Fruit fly (Drosophila melanogaster) whole organism, prepupa: ENCODE data around the gene Eig71Ec.

Source experiments
- CG10631 ChIP-seq: fragments of 200-800 bp; sonication (Bioruptor generic); optimal IDR thresholded peaks from 2 replicates; lab custom pipeline; 2016; ENCODE audit warnings: missing biosample characterization, missing genetic modification characterization
- CG11762 ChIP-seq: fragments of 200-800 bp; sonication (Bioruptor generic); optimal IDR thresholded peaks from 3 replicates; lab custom pipeline; 2016; ENCODE audit warnings: missing biosample characterization, missing genetic modification characterization; ENCODE audit not compliant: insufficient read depth
- CG3032 ChIP-seq: fragments of 200-800 bp; optimal IDR thresholded peaks from 2 replicates; lab custom pipeline; 2019; ENCODE audit warnings: missing biosample characterization, mild to moderate bottlenecking, missing genetic modification characterization, moderate library complexity
- CG6792 ChIP-seq: fragments of 200-800 bp; sonication (Bioruptor generic); optimal IDR thresholded peaks from 3 replicates; lab custom pipeline; 2016; ENCODE audit warnings: missing biosample characterization, missing genetic modification characterization

DNA sequence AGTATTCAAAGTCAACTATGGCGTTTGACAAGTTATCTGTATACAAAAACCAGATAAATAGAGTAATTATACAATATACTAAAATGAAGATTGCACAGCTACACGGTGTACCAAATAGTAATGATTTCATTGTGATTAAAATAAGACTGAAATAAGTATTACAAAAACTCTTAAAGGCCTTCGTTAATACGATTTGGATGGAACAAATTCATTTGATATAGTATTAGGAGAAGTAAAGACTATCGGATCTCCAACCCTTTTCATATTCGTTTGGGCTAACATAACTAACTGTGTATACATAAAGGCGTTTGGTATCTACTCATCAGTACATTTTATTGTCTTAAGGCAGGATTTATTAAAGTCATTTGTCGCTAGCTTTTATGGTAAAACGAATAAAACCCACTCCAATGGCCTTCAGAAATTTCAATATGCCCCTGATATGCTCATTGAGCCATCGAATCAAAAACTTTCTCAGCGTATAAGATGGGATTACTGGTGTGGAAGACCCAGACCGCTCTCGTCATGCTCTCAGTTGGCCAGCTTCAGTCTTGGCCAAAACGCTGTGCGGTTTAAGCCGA lies 31.4 kb upstream of the Eig71Ec start, which contains the start of the genes CG7579 and Pgant8:
- TF ChIP-seq CG10631 (GFP tag; lab: Kevin White, UChicago) = no peak
- no peak for TF ChIP-seq CG3032 (tag; lab: Kevin White, UChicago)
- no peak for TF ChIP-seq CG6792 (GFP tag; lab: Kevin White, UChicago)
- no peak for TF ChIP-seq CG11762
